Fruit fly (Drosophila melanogaster): ENCODE results near the gene CG1265.

CG1265 gene

DNA sequence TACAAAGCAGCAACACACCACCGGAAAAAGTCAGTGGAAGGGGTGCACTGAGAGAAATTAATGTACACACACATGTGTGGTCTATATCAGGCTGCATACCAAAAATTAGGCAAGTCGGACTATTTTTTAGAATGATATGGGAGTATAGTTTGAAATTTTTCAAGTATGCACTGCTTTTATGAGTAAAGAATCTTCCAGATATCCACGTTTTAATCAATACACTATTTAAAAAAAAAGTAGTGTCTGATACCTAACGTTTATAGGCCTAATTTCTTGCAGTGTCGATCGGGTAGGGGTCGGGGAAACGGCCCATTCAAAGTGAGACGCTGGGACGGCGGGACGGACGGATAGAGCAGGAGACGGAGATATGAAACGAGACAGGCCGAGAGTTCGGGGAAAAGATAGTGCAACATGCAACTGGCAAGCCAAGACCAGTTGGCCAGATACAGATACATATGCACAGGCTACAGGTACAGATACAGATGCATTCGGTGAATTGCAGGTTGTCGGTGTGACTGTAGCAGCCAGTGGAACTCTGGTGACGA is 24.1 kb upstream of the CG1265 start (continued):
- TF ChIP-seq CG6808 (GFP tag; optimal IDR thresholded peaks at IDR 0.05): peak; percentile 95
- TF ChIP-seq Sox15 (GFP tag; optimal IDR thresholded peaks at IDR 0.05): peak; percentile 81
- TF ChIP-seq Met (GFP tag; optimal IDR thresholded peaks at IDR 0.05): peak; percentile 66
- TF ChIP-seq vri (GFP tag; optimal IDR thresholded peaks at IDR 0.05): no peak
- peak; percentile 93 to 94 for TF ChIP-seq ss (GFP tag; optimal IDR thresholded peaks at IDR 0.05)
- peak; percentile 91 for TF ChIP-seq CG11762 (GFP tag; optimal IDR thresholded peaks at IDR 0.05; ENCODE audit: insufficient read depth)
- peak; percentile 93 for TF ChIP-seq CG4318 (GFP tag; optimal IDR thresholded peaks at IDR 0.05)
- TF ChIP-seq CG15336 (GFP tag; IDR thresholded peaks at IDR 0.05): peak; percentile 93
- peak; percentile 89 for TF ChIP-seq achi (GFP tag; optimal IDR thresholded peaks at IDR 0.05)
- TF ChIP-seq Ets21C (GFP tag; optimal IDR thresholded peaks at IDR 0.05): no peak
- peak; percentile 87 for TF ChIP-seq CG6163 (GFP tag; IDR thresholded peaks at IDR 0.05)
- peak; percentile 55 for TF ChIP-seq fd85E (GFP tag; optimal IDR thresholded peaks at IDR 0.05)
- peak; percentile 91 for TF ChIP-seq CG6276 (GFP tag; optimal IDR thresholded peaks at IDR 0.05)
- peak; percentile 79 for TF ChIP-seq CG11902 (GFP tag; optimal IDR thresholded peaks at IDR 0.05)
- TF ChIP-seq CG8319 (GFP tag; optimal IDR thresholded peaks at IDR 0.05): peak; percentile 82
- peak; percentile 93 for TF ChIP-seq Ets96B (tag; optimal IDR thresholded peaks at IDR 0.05)
- TF ChIP-seq CG8632 (GFP tag; optimal IDR thresholded peaks at IDR 0.05): peak; percentile 82
- TF ChIP-seq esn (GFP tag; optimal IDR thresholded peaks at IDR 0.05): peak; percentile 67
- TF ChIP-seq cyc (GFP tag; optimal IDR thresholded peaks at IDR 0.05): peak; percentile 65
- TF ChIP-seq fd59A (GFP tag; optimal IDR thresholded peaks at IDR 0.05): peak; percentile 93
- no peak for TF ChIP-seq Hr38 (GFP tag; optimal IDR thresholded peaks at IDR 0.05)
- peak; percentile 91 for TF ChIP-seq Sox14 (GFP tag; optimal IDR thresholded peaks at IDR 0.05)
- TF ChIP-seq salr (GFP tag; optimal IDR thresholded peaks at IDR 0.05): peak; percentile 86 to 92
- peak; percentile 72 for TF ChIP-seq topi (GFP tag; optimal IDR thresholded peaks at IDR 0.05)
- peak; percentile 94 for TF ChIP-seq OdsH (GFP tag; optimal IDR thresholded peaks at IDR 0.05)
- peak; percentile 93 for TF ChIP-seq spab (GFP tag; optimal IDR thresholded peaks at IDR 0.05)
- TF ChIP-seq Gug (GFP tag; IDR thresholded peaks at IDR 0.05): peak; percentile 85

DNA sequence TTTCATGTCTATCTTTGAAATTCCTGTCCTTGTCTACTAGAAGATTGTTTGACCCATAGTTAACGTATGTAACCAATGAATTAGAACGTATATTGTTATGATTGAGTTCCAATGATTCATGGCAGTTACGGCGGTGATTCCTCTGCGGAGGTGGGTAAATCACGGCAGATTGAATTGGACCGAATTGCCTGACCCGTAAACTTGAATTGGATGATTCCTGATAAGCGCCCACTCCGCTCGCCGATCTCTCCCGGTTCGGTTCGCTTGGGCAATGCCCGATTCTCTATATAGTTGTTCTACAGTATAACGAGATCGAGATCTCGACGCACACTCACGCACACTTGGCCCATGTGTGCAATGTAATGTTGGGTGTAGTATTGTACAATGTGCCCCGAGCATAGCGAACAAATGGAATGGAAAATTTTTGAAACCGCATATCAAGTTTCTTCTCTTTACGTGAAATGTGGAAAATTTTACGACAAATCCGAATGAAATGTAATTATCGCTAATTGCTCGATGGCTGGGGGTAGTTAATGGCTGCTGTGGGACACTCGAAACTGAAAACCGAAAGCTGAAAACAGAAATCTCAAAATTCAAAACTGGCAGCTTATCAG is 23.1 kb upstream of the CG1265 start:
- TF ChIP-seq fkh (GFP tag; optimal IDR thresholded peaks at IDR 0.05) (no peak), svp (GFP tag) (peak; percentile 96), net (GFP tag; optimal IDR thresholded peaks at IDR 0.05) (no peak)

- TF ChIP-seq CG1621 (tag; optimal IDR thresholded peaks at IDR 0.05) (peak; percentile 22), svp (GFP tag) (no peak)
Measured at dm6 chr3L:4232227-4232626, 22.3 kb upstream of the CG1265 start.

DNA sequence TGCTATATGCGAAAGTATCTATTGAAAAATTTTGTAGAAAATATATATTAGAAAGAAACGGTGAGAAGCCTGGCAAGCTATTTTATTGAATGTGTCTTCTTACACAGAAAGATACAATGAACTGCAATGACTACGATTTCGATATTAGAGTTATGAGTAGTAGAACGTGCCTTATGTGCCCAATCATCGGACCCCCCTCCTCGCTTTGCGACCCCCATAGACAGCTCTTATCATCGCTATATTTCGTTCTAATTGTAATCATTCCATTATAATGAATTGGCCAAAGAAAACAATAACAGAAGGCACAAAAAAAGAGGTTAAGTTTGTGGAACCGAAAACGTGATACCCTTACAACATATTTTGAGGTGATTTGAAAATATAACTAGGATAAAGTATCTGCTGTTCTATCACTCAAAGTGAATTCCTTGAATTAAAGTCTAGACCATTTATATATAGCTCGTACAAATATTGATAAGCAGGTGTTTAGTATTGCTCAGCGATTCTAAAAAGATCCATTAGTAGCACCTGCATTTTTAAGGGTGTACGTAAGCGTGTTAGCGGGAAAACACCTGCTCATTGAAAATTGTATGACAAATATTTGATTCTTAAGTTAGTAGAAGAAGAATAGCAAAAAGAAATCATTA is 21.7 kb upstream of the CG1265 start:
- TF ChIP-seq acj6 (GFP tag; optimal IDR thresholded peaks at IDR 0.05) (no peak), Eip78C (GFP tag) (peak; percentile 50), CG11762 (GFP tag; optimal IDR thresholded peaks at IDR 0.05; ENCODE audit: insufficient read depth) (no peak), CG16779 (tag; optimal IDR thresholded peaks at IDR 0.05) (no peak), CG6163 (GFP tag; IDR thresholded peaks at IDR 0.05) (no peak), vri (GFP tag; optimal IDR thresholded peaks at IDR 0.05) (peak; percentile 18), Hr39 (GFP tag; optimal IDR thresholded peaks at IDR 0.05) (peak; percentile 23), esn (GFP tag; optimal IDR thresholded peaks at IDR 0.05) (peak; percentile 14), svp (GFP tag) (peak; percentile 18)

Data from whole organism, prepupa.